Worm (Caenorhabditis elegans) whole organism, L4/young adult: ENCODE data around the gene T19H12.15.

Source experiments
- W03F9.2 ChIP-seq: fragments of 150-350 bp; optimal IDR thresholded peaks from 2 replicates; lab custom pipeline; 2014; ENCODE audit warnings: missing biosample characterization, missing genetic modification characterization
- him-1 ChIP-seq: sonication (generic microtip); optimal IDR thresholded peaks from 2 replicates; lab custom pipeline; 2016; ENCODE audit warnings: missing genotype, missing genetic modification reagents, missing genetic modification characterization, missing compliant biosample characterization

- TF ChIP-seq him-1 (tag; lab: Kevin White, UChicago), result no peak
- no peak for TF ChIP-seq W03F9.2 (tag; lab: Kevin White, UChicago)
Observed at ce11 chrV:4891305-4891704, 12.2 kb upstream of the T19H12.15 start.
